Worm (Caenorhabditis elegans) whole organism, L4/young adult: ENCODE results near the gene glrx-5.

Experiments used
- W03F9.2 ChIP-seq: fragments of 150-350 bp; optimal IDR thresholded peaks from 2 replicates; lab custom pipeline; 2014; ENCODE audit warnings: missing biosample characterization, missing genetic modification characterization
- dao-5 ChIP-seq: sonication (generic microtip); optimal IDR thresholded peaks from 2 replicates; lab custom pipeline; 2016; ENCODE audit warnings: missing genotype, missing genetic modification characterization, moderate library complexity, missing compliant biosample characterization

DNA sequence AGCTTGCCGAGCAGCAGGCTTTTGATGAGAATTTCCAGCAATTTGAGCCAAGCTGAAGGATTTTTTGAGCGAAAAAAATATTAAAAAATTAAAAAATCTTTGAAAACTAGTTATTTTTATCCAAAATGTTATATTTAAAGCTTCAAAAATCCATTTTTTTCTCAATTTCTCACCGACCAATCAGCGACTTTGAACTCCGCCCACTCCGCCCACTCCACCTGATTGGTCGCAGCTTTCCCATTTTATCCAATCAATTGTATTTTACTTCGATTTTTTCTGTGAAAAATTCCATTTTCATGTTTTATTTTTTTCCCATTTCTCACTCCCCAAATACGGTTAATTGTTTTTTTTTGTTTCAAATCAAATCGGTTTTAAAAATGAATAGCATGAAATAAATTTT is 28.7 kb downstream of the glrx-5 start:
- TF ChIP-seq dao-5 (tag; lab: Kevin White, UChicago): no peak
- TF ChIP-seq W03F9.2 (tag; lab: Kevin White, UChicago): no peak
